Fruit fly (Drosophila melanogaster) whole organism, prepupa: ENCODE measurements around the gene ScsbetaA.

Experiments
- Blimp-1 ChIP-seq: fragments of 200-800 bp; sonication (Bioruptor generic); optimal IDR thresholded peaks from 3 replicates; lab custom pipeline; 2017; ENCODE audit warnings: missing biosample characterization, missing genetic modification characterization, mild to moderate bottlenecking, moderate library complexity, missing genetic modification reagents
- CG10631 ChIP-seq: fragments of 200-800 bp; sonication (Bioruptor generic); optimal IDR thresholded peaks from 2 replicates; lab custom pipeline; 2016; ENCODE audit warnings: missing biosample characterization, missing genetic modification characterization
- CG10669 ChIP-seq: fragments of 200-800 bp; sonication (Bioruptor generic); optimal IDR thresholded peaks from 3 replicates; lab custom pipeline; 2018; ENCODE audit warnings: missing biosample characterization, mild to moderate bottlenecking, missing genetic modification characterization, moderate library complexity
- CG11294 ChIP-seq: fragments of 200-800 bp; sonication (Bioruptor generic); IDR thresholded peaks from 2 replicates; pipeline ENCODE4 v1.3.6; 2022; ENCODE audit warnings: missing biosample characterization, missing genetic modification characterization
- CG11902 ChIP-seq: fragments of 200-800 bp; sonication (Bioruptor generic); optimal IDR thresholded peaks from 3 replicates; lab custom pipeline; 2016; ENCODE audit warnings: missing biosample characterization, missing genetic modification characterization
- CG15336 ChIP-seq: fragments of 200-800 bp; sonication (Bioruptor generic); IDR thresholded peaks from 2 replicates; pipeline ENCODE4 v1.3.6; 2022; ENCODE audit warnings: missing biosample characterization, missing genetic modification characterization
- CG3032 ChIP-seq: fragments of 200-800 bp; optimal IDR thresholded peaks from 2 replicates; lab custom pipeline; 2019; ENCODE audit warnings: missing biosample characterization, mild to moderate bottlenecking, missing genetic modification characterization, moderate library complexity
- CG31627 ChIP-seq: fragments of 200-800 bp; sonication (Bioruptor generic); optimal IDR thresholded peaks from 3 replicates; lab custom pipeline; 2016; ENCODE audit warnings: missing biosample characterization, missing genetic modification characterization
- CG34406 ChIP-seq: fragments of 200-800 bp; sonication (Bioruptor generic); optimal IDR thresholded peaks from 3 replicates; lab custom pipeline; 2016; ENCODE audit warnings: missing biosample characterization, missing genetic modification characterization
- CG4318 ChIP-seq: fragments of 200-800 bp; sonication (Bioruptor generic); optimal IDR thresholded peaks from 3 replicates; lab custom pipeline; 2017; ENCODE audit warnings: missing biosample characterization, mild to moderate bottlenecking, missing genetic modification characterization
- CG6163 ChIP-seq: fragments of 200-800 bp; sonication (Bioruptor generic); IDR thresholded peaks from 3 replicates; pipeline ENCODE4 v1.3.6; 2022; ENCODE audit warnings: missing biosample characterization, missing genetic modification characterization
- CG6276 ChIP-seq: fragments of 200-800 bp; sonication (Bioruptor generic); optimal IDR thresholded peaks from 2 replicates; lab custom pipeline; 2017; ENCODE audit warnings: missing biosample characterization, mild to moderate bottlenecking, missing genetic modification characterization
- CG6792 ChIP-seq: fragments of 200-800 bp; sonication (Bioruptor generic); optimal IDR thresholded peaks from 3 replicates; lab custom pipeline; 2016; ENCODE audit warnings: missing biosample characterization, missing genetic modification characterization
- CG6808 ChIP-seq: fragments of 200-800 bp; sonication (Bioruptor generic); optimal IDR thresholded peaks from 3 replicates; lab custom pipeline; 2017; ENCODE audit warnings: missing biosample characterization, missing genetic modification characterization, mild to moderate bottlenecking, moderate library complexity, missing genetic modification reagents
- CG7368 ChIP-seq: fragments of 200-800 bp; sonication (Bioruptor generic); optimal IDR thresholded peaks from 3 replicates; lab custom pipeline; 2016; ENCODE audit warnings: missing biosample characterization, missing genetic modification characterization
- CG8119 ChIP-seq: fragments of 200-800 bp; sonication (Bioruptor generic); IDR thresholded peaks from 3 replicates; pipeline ENCODE4 v1.3.6; 2022; ENCODE audit warnings: missing biosample characterization, missing genetic modification characterization
- CG8319 ChIP-seq: fragments of 200-800 bp; sonication (Bioruptor generic); optimal IDR thresholded peaks from 3 replicates; lab custom pipeline; 2016; ENCODE audit warnings: missing biosample characterization, missing genetic modification characterization
- CG9139 ChIP-seq: fragments of 200-800 bp; sonication (Bioruptor generic); optimal IDR thresholded peaks from 3 replicates; lab custom pipeline; 2017; ENCODE audit warnings: missing biosample characterization, mild to moderate bottlenecking, missing genetic modification characterization
- Eip78C ChIP-seq: fragments of 200-800 bp; sonication (Bioruptor generic); peaks from one replicate; lab custom pipeline; 2016; ENCODE audit warnings: missing biosample characterization, missing genetic modification characterization
- Eip93F ChIP-seq: fragments of 200-800 bp; sonication (Bioruptor generic); optimal IDR thresholded peaks from 2 replicates; lab custom pipeline; 2016; ENCODE audit warnings: missing biosample characterization, mild to moderate bottlenecking, missing genetic modification characterization
- Ets21C ChIP-seq: fragments of 200-800 bp; sonication (Bioruptor generic); optimal IDR thresholded peaks from 3 replicates; lab custom pipeline; 2016; ENCODE audit warnings: missing biosample characterization, missing genetic modification characterization
- Ets96B ChIP-seq: fragments of 200-800 bp; optimal IDR thresholded peaks from 2 replicates; lab custom pipeline; 2019; ENCODE audit warnings: missing biosample characterization, mild to moderate bottlenecking, missing genetic modification characterization, moderate library complexity
- Hr38 ChIP-seq: sonication (Bioruptor generic); optimal IDR thresholded peaks from 2 replicates; lab custom pipeline; 2016; ENCODE audit warnings: missing biosample characterization, missing genetic modification characterization
- Hr4 ChIP-seq: fragments of 200-800 bp; sonication (Bioruptor generic); optimal IDR thresholded peaks from 3 replicates; lab custom pipeline; 2016; ENCODE audit warnings: missing biosample characterization, missing genetic modification characterization
- Lpt ChIP-seq: fragments of 200-800 bp; sonication (Bioruptor generic); optimal IDR thresholded peaks from 3 replicates; lab custom pipeline; 2016; ENCODE audit warnings: missing biosample characterization, missing genetic modification characterization
- OdsH ChIP-seq: fragments of 200-800 bp; sonication (Bioruptor generic); optimal IDR thresholded peaks from 3 replicates; lab custom pipeline; 2016; ENCODE audit warnings: missing biosample characterization, missing genetic modification characterization
- Smox ChIP-seq: fragments of 200-800 bp; sonication (Bioruptor generic); optimal IDR thresholded peaks from 3 replicates; lab custom pipeline; 2016; ENCODE audit warnings: missing biosample characterization, missing genetic modification characterization
- Sox14 ChIP-seq: fragments of 200-800 bp; sonication (Bioruptor generic); optimal IDR thresholded peaks from 3 replicates; lab custom pipeline; 2016; ENCODE audit warnings: missing biosample characterization, missing genetic modification characterization
- Sox15 ChIP-seq: fragments of 200-800 bp; sonication (Bioruptor generic); optimal IDR thresholded peaks from 3 replicates; lab custom pipeline; 2016; ENCODE audit warnings: missing biosample characterization, missing genetic modification characterization
- achi ChIP-seq: fragments of 200-800 bp; sonication (Bioruptor generic); optimal IDR thresholded peaks from 3 replicates; lab custom pipeline; 2016; ENCODE audit warnings: missing biosample characterization, missing genetic modification characterization
- acj6 ChIP-seq: fragments of 200-800 bp; sonication (Bioruptor generic); optimal IDR thresholded peaks from 3 replicates; lab custom pipeline; 2016; ENCODE audit warnings: missing biosample characterization, missing genetic modification characterization
- cyc ChIP-seq: fragments of 200-800 bp; sonication (Bioruptor generic); optimal IDR thresholded peaks from 3 replicates; lab custom pipeline; 2016; ENCODE audit warnings: missing biosample characterization, missing genetic modification characterization
- eg ChIP-seq: fragments of 200-800 bp; sonication (Bioruptor generic); IDR thresholded peaks from 3 replicates; pipeline ENCODE4 v1.3.6; 2022; ENCODE audit warnings: missing biosample characterization, missing genetic modification characterization
- esn ChIP-seq: fragments of 200-800 bp; sonication (Bioruptor generic); optimal IDR thresholded peaks from 2 replicates; lab custom pipeline; 2016; ENCODE audit warnings: missing biosample characterization, mild to moderate bottlenecking, missing genetic modification characterization, moderate library complexity
- fd59A ChIP-seq: fragments of 200-800 bp; sonication (Bioruptor generic); optimal IDR thresholded peaks from 2 replicates; lab custom pipeline; 2017; ENCODE audit warnings: missing biosample characterization, mild to moderate bottlenecking, missing genetic modification characterization, missing genetic modification reagents
- fd85E ChIP-seq: fragments of 200-800 bp; sonication (Bioruptor generic); optimal IDR thresholded peaks from 3 replicates; lab custom pipeline; 2016; ENCODE audit warnings: missing biosample characterization, missing genetic modification characterization
- fkh ChIP-seq: fragments of 200-800 bp; sonication (Bioruptor generic); optimal IDR thresholded peaks from 3 replicates; lab custom pipeline; 2017; ENCODE audit warnings: missing biosample characterization, mild to moderate bottlenecking, missing genetic modification characterization, moderate library complexity
- lz ChIP-seq: fragments of 200-800 bp; sonication (Bioruptor generic); optimal IDR thresholded peaks from 3 replicates; lab custom pipeline; 2016; ENCODE audit warnings: missing biosample characterization, missing genetic modification characterization
- ss ChIP-seq, 2 experiments: fragments of 200-800 bp; sonication (Bioruptor generic); optimal IDR thresholded peaks; 2 replicates in 1 of 2; 3 replicates in 1 of 2; lab custom pipeline; 2017 to 2018; ENCODE audit warnings: mild to moderate bottlenecking in 2 of 2, missing biosample characterization in 2 of 2, missing genetic modification characterization in 2 of 2, moderate library complexity in 1 of 2
- svp ChIP-seq: fragments of 200-800 bp; sonication (Bioruptor generic); peaks from one replicate; lab custom pipeline; 2016; ENCODE audit warnings: missing biosample characterization, missing genetic modification characterization
- topi ChIP-seq: fragments of 200-800 bp; sonication (Bioruptor generic); optimal IDR thresholded peaks from 3 replicates; lab custom pipeline; 2016; ENCODE audit warnings: missing biosample characterization, missing genetic modification characterization
- vri ChIP-seq: fragments of 200-800 bp; sonication (Bioruptor generic); optimal IDR thresholded peaks from 3 replicates; lab custom pipeline; 2016; ENCODE audit warnings: missing biosample characterization, mild to moderate bottlenecking, missing genetic modification characterization

ScsbetaA gene

DNA sequence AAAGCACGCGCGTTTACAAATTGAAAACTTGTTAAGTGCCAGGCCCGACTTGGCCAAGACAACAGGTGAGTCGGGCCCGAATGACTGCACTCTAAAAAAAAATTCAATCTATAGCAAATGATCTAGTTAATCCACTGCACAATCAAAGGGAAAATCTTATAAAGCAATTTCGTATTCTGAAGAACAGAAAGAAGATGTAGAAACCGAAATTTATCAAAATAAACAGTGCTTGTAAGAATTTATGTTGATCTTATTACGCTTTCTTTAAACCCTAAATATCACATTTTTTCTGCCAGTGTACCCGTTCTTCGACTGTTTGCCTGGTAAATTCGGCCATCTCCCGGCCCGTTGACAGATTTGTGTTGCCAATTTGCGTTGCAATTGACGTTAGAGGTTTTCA lies 41.8 kb upstream of the ScsbetaA start (continued):
- TF ChIP-seq Ets96B (tag; lab: Kevin White, UChicago) (peak; percentile 25), CG31627 (GFP tag; lab: Kevin White, UChicago) (peak; percentile 66), CG6792 (GFP tag; lab: Kevin White, UChicago) (peak; percentile 67), achi (GFP tag; lab: Kevin White, UChicago) (peak; percentile 72), CG34406 (peak; percentile 60), Lpt (GFP tag; lab: Kevin White, UChicago) (peak; percentile 76), fd85E (GFP tag; lab: Kevin White, UChicago) (peak; percentile 11), fd59A (peak; percentile 29), acj6 (GFP tag; lab: Kevin White, UChicago) (peak; percentile 62), Blimp-1 (GFP tag; lab: Kevin White, UChicago) (no peak), CG11294 (GFP tag; lab: Robert Waterston, UW) (peak; percentile 62), CG9139 (no peak), CG6808 (peak; percentile 36), lz (GFP tag; lab: Kevin White, UChicago) (peak; percentile 68), CG10631 (GFP tag; lab: Kevin White, UChicago) (peak; percentile 46), fkh (GFP tag; lab: Kevin White, UChicago) (peak; percentile 1), CG8319 (no peak), Eip93F (no peak), Ets21C (GFP tag; lab: Kevin White, UChicago) (peak; percentile 49), topi (peak; percentile 69)

DNA sequence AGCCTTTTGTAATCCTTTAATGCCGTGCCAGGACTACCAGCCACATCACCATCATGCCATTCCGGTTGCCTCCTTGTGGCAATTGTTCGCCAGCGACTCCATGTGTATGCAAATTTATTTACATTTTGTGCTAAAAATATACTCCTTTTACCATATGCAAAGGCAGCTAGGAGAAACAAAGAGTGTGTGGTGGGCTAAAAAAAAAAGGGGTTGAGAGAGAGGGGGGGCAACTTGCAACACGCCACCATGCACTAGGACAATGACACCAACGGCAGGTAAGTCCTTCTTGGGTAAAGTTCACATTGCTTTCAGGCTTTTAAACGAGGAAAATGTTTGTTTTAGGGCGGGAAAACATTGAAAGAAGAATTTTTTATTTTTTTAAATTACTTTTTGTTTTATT lies 23.6 kb upstream of the ScsbetaA start:
- TF ChIP-seq CG6163 (GFP tag; lab: Robert Waterston, UW) (no peak), ss (GFP tag; optimal IDR thresholded peaks at IDR 0.05; lab: Kevin White, UChicago) (peak; percentile 7 to 73)

DNA sequence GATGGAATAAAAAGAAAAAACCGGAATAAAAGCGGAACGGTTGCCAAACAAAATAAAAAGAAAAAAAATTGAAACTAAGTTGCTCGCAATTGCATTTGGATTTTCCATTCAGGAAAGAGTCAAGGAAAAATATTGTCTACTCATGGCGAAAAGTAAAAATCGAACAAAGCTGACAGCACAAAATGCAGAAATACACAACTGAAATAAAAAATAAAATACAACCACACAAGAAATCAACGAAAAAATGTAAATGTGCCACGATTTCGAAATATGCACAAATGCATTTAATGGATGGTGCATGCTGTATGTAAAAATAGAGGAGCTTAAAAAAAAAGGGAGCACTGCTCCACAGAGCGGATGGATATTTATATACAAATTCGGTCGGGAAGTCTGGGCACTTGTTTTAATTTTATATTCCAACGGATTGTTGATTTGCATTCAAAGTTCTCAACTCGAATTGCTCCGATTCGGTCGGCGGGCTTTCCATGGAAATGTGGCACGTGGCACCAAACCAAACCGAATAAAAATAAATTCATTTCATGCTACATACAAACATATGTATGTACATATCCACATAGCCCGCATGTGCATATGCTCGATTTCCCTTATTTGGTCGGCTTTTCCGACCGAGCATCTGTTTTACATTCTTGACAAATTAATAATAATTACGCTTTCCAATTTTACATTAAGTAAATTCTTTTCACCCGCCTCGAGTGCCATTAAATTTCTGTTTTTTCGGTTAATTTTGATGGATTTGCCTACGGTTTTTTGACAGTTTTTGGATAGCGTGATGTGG lies 22.8 kb upstream of the ScsbetaA start:
- TF ChIP-seq Sox15 (GFP tag; lab: Kevin White, UChicago) (no peak), CG31627 (GFP tag; lab: Kevin White, UChicago) (no peak), cyc (GFP tag; lab: Kevin White, UChicago) (no peak), CG7368 (GFP tag; lab: Kevin White, UChicago) (no peak), eg (GFP tag; lab: Robert Waterston, UW) (peak; percentile 50; the same call in 1 of the 3 replicates), Eip78C (GFP tag; lab: Kevin White, UChicago) (peak; percentile 10), Hr4 (GFP tag; lab: Kevin White, UChicago) (no peak), CG9139 (no peak), lz (GFP tag; lab: Kevin White, UChicago) (no peak), CG6276 (peak; percentile 25), OdsH (GFP tag; lab: Kevin White, UChicago) (no peak), svp (GFP tag; lab: Kevin White, UChicago) (no peak), Hr38 (GFP tag; lab: Kevin White, UChicago) (no peak), fkh (GFP tag; lab: Kevin White, UChicago) (no peak), Lpt (GFP tag; lab: Kevin White, UChicago) (no peak), CG8119 (peak; percentile 38; the same call in 1 of the 3 replicates), ss (GFP tag; optimal IDR thresholded peaks at IDR 0.05; lab: Kevin White, UChicago) (no peak), CG10631 (GFP tag; lab: Kevin White, UChicago) (no peak), CG15336 (GFP tag; lab: Robert Waterston, UW) (peak; percentile 35; the same call in 1 of the 2 replicates), vri (GFP tag; lab: Kevin White, UChicago) (no peak), CG8319 (no peak), topi (no peak)

DNA sequence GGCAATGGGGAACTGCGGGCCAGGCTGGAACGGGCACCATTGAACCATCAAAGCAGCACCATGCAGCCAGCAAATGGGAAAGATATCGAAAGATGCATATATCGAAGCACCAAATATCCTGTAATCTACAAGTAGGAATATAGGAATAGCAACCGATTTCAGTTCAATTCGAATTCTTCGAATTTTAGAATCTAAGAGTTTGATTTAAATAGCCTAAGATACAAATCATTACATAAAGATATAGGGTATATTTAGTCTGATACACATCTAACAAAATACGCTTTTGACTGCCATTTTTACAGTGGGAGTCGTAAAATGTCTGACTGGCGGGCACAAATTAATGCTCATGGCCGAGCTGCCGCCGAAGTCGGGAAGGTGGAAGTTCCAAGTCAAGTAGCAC lies 19.7 kb upstream of the ScsbetaA start:
- TF ChIP-seq svp (GFP tag; lab: Kevin White, UChicago) (peak; percentile 14), cyc (GFP tag; lab: Kevin White, UChicago) (no peak), Lpt (GFP tag; lab: Kevin White, UChicago) (peak; percentile 43), esn (no peak), CG4318 (GFP tag; lab: Kevin White, UChicago) (peak; percentile 49), Hr4 (GFP tag; lab: Kevin White, UChicago) (peak; percentile 78), Smox (GFP tag; lab: Kevin White, UChicago) (no peak), CG3032 (no peak), topi (peak; percentile 3), CG15336 (GFP tag; lab: Robert Waterston, UW) (peak; percentile 69), achi (GFP tag; lab: Kevin White, UChicago) (peak; percentile 14), OdsH (GFP tag; lab: Kevin White, UChicago) (peak; percentile 45), CG8119 (peak; percentile 68), CG34406 (no peak), CG10669 (GFP tag; lab: Kevin White, UChicago) (no peak), eg (GFP tag; lab: Robert Waterston, UW) (0 out of 3 replicates have a peak, but pooled peaks have one; percentile 50), fd59A (no peak), CG31627 (GFP tag; lab: Kevin White, UChicago) (peak; percentile 3), fkh (GFP tag; lab: Kevin White, UChicago) (no peak), CG6276 (peak; percentile 44), CG11902 (GFP tag; lab: Kevin White, UChicago) (no peak), Sox14 (GFP tag; lab: Kevin White, UChicago) (peak; percentile 6), acj6 (GFP tag; lab: Kevin White, UChicago) (peak; percentile 6)
